Fruit fly (Drosophila melanogaster): Measurements from ENCODE around the gene rdhB.

DNA sequence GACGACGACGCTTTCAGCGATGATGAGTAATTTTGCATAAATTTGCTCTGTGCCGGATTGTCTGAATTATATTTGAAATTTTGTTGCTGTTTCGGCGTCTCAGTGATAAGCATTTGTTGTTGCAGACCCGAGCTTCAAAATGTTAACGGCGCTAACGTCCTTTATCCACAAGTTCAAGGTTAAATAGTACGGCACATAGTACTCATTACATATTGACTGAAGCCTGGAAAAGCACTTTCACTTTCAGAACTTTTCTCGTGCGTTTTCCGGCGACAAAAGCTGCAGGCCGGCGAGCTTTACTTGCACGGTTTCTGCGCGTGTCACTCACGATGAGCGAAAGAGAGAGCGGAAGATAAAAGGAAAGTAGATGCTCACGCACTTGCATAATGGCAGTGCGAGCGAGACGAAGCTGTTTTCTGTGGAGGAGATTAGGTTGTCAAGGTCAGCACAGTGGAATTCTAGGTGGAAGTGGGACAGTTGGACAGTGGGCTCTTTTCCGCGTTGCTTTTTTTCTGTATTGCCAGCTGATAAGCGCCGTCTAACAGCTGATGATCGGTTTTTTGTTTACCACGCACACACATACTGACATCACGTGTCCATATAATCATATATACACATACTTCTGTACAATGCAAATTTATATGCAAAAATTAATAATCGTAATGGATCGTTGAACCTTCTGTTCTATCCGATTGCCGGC, 16.7 kb downstream of the rdhB start:
- TF ChIP-seq CG4318 (GFP tag; optimal IDR thresholded peaks at IDR 0.05): no peak
- no peak for TF ChIP-seq Sox102F (GFP tag; optimal IDR thresholded peaks at IDR 0.05)
- no peak for TF ChIP-seq CG9139 (GFP tag; optimal IDR thresholded peaks at IDR 0.05)
- no peak for TF ChIP-seq CG34406 (GFP tag; optimal IDR thresholded peaks at IDR 0.05)

Measured in whole organism, prepupa.